Fruit fly (Drosophila melanogaster): ENCODE data around the gene CG13999.

DNA sequence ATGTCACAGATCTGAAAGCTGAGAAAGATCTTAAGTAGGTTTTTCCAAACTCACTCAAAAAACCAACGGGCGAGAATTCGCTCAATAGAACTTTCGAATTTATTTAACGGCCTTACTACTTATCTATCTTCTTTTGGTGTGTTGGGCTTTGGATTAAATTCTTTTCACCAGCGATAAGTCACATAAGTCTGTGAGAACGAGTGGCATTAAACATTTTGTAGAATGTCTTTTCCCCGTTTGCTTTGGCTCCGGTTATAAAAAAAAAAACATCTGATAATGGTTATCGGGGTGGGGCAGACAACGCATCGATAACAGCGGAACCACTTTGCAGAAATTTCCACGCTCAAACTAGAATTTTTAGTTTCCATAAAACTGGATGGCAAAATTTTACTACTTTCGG lies 19.3 kb upstream of the CG13999 start:
- TF ChIP-seq psq (optimal IDR thresholded peaks at IDR 0.05), result no peak
- TF ChIP-seq EcR (GFP tag; optimal IDR thresholded peaks at IDR 0.05), result peak in 1 of 2 experiments; percentile 14
